Fruit fly (Drosophila melanogaster): ENCODE results near the gene tim.

Gene tim

dm6 chr2L:3482712-3483111, 25.2 kb downstream of the tim start (continued):
- TF ChIP-seq ewg (GFP tag; optimal IDR thresholded peaks at IDR 0.05) (peak; percentile 3), Optix (GFP tag; IDR thresholded peaks at IDR 0.05) (no peak), dmrt11E (tag; optimal IDR thresholded peaks at IDR 0.05) (peak; percentile 42), gro (GFP tag; optimal IDR thresholded peaks at IDR 0.05) (no peak), Oli (tag; optimal IDR thresholded peaks at IDR 0.05) (peak; percentile 26), cato (GFP tag; optimal IDR thresholded peaks at IDR 0.05; ENCODE audit: borderline replicate concordance) (no peak), CG7963 (GFP tag; IDR thresholded peaks at IDR 0.05; ENCODE audit: partially characterized antibody) (no peak), Hmr (GFP tag; optimal IDR thresholded peaks at IDR 0.05) (no peak), CG11696 (GFP tag; IDR thresholded peaks at IDR 0.05) (no peak), CG10267 (tag; optimal IDR thresholded peaks at IDR 0.05) (peak; percentile 16), CG1602 (GFP tag; optimal IDR thresholded peaks at IDR 0.05) (no peak), CG33213 (GFP tag; optimal IDR thresholded peaks at IDR 0.05) (no peak), Drgx (GFP tag; IDR thresholded peaks at IDR 0.05) (peak; percentile 91), ttk (GFP tag; IDR thresholded peaks at IDR 0.05) (peak; percentile 22; the same call in 1 of the 2 replicates), trem (tag; optimal IDR thresholded peaks at IDR 0.05) (peak; percentile 10), CG9215 (GFP tag; IDR thresholded peaks at IDR 0.05) (no peak), CG6813 (GFP tag; optimal IDR thresholded peaks at IDR 0.05) (no peak), gem (tag; optimal IDR thresholded peaks at IDR 0.05) (peak; percentile 55), Sox102F (GFP tag; optimal IDR thresholded peaks at IDR 0.05) (peak; percentile 47)

dm6 chr2L:3482037-3482436, 25.9 kb downstream of the tim start:
- TF ChIP-seq Drgx (GFP tag; IDR thresholded peaks at IDR 0.05), result peak; percentile 80
- TF ChIP-seq lov (optimal IDR thresholded peaks at IDR 0.05), result no peak
- TF ChIP-seq lov (GFP tag; IDR thresholded peaks at IDR 0.05), result no peak
- TF ChIP-seq CG4282 (GFP tag; optimal IDR thresholded peaks at IDR 0.05), result no peak
- TF ChIP-seq CG16779 (GFP tag; IDR thresholded peaks at IDR 0.05), result no peak

- TF ChIP-seq danr (GFP tag; IDR thresholded peaks at IDR 0.05) (no peak), vvl (GFP tag; IDR thresholded peaks at IDR 0.05) (0 out of 2 replicates have a peak, but pooled peaks have one; percentile 11), tio (GFP tag; optimal IDR thresholded peaks at IDR 0.05) (no peak), CG10654 (GFP tag; optimal IDR thresholded peaks at IDR 0.05) (no peak), gem (tag; optimal IDR thresholded peaks at IDR 0.05) (peak; percentile 19), CG30020 (tag; optimal IDR thresholded peaks at IDR 0.05) (no peak), CG4707 (GFP tag; optimal IDR thresholded peaks at IDR 0.05) (no peak), CG11696 (GFP tag; IDR thresholded peaks at IDR 0.05) (no peak), Nf-YB (GFP tag; optimal IDR thresholded peaks at IDR 0.05) (no peak), Vsx1 (GFP tag; optimal IDR thresholded peaks at IDR 0.05) (peak; percentile 20), chinmo (GFP tag; IDR thresholded peaks at IDR 0.05; ENCODE audit: partially characterized antibody) (peak; percentile 14; the same call in 1 of the 4 replicates), pho (GFP tag; optimal IDR thresholded peaks at IDR 0.05) (no peak), ac (GFP tag; optimal IDR thresholded peaks at IDR 0.05) (no peak), Sox102F (GFP tag; optimal IDR thresholded peaks at IDR 0.05) (no peak), Bteb2 (GFP tag; optimal IDR thresholded peaks at IDR 0.05) (no peak), CG3065 (GFP tag; optimal IDR thresholded peaks at IDR 0.05) (no peak), CoRest (tag; optimal IDR thresholded peaks at IDR 0.05) (no peak), stwl (tag; optimal IDR thresholded peaks at IDR 0.05) (peak; percentile 49), Optix (GFP tag; IDR thresholded peaks at IDR 0.05) (no peak), Dek (tag; optimal IDR thresholded peaks at IDR 0.05) (no peak), CG11695 (GFP tag; IDR thresholded peaks at IDR 0.05) (no peak), bcd (GFP tag; optimal IDR thresholded peaks at IDR 0.05) (no peak), fru (optimal IDR thresholded peaks at IDR 0.05) (no peak), Dp (GFP tag; optimal IDR thresholded peaks at IDR 0.05) (peak; percentile 49), cg (GFP tag; optimal IDR thresholded peaks at IDR 0.05) (peak; percentile 67), nerfin-2 (GFP tag; IDR thresholded peaks at IDR 0.05; ENCODE audit: partially characterized antibody) (no peak), gcm2 (GFP tag; optimal IDR thresholded peaks at IDR 0.05) (no peak), CG8359 (GFP tag; optimal IDR thresholded peaks at IDR 0.05; ENCODE audit: borderline replicate concordance) (no peak), CG11560 (tag; IDR thresholded peaks at IDR 0.05) (no peak), eve (GFP tag; optimal IDR thresholded peaks at IDR 0.05) (peak in 1 of 2 experiments; percentile 22)
These were observed 27.5 kb downstream of the tim start for dm6 chr2L:3480443-3480839.
